Fruit fly (Drosophila melanogaster) whole organism, embryonic: Measurements from ENCODE around the gene Ttc19.

Experiments used
- Bdp1 ChIP-seq: fragments of 200-800 bp; sonication (Bioruptor generic); optimal IDR thresholded peaks from 3 replicates; lab custom pipeline; 2016; ENCODE audit warnings: missing biosample characterization, missing genetic modification characterization
- CG1024 ChIP-seq: fragments of 200-800 bp; sonication (Bioruptor generic); IDR thresholded peaks from 2 replicates; pipeline ENCODE4 v1.3.6; 2022; ENCODE audit warnings: missing biosample characterization, missing genetic modification characterization
- CG10654 ChIP-seq: fragments of 200-800 bp; sonication (Bioruptor generic); optimal IDR thresholded peaks from 2 replicates; lab custom pipeline; 2016; ENCODE audit warnings: missing biosample characterization, missing genetic modification characterization
- CG10979 ChIP-seq: fragments of 200-800 bp; sonication (Bioruptor generic); optimal IDR thresholded peaks from 2 replicates; lab custom pipeline; 2018; ENCODE audit warnings: missing biosample characterization, mild to moderate bottlenecking, missing genetic modification characterization, moderate library complexity
- CG12391 ChIP-seq: fragments of 200-800 bp; sonication (Bioruptor generic); optimal IDR thresholded peaks from 3 replicates; lab custom pipeline; 2018; ENCODE audit warnings: missing biosample characterization, mild to moderate bottlenecking, missing genetic modification characterization, moderate library complexity
- CG13287 ChIP-seq: fragments of 200-800 bp; sonication (Bioruptor generic); IDR thresholded peaks from 2 replicates; pipeline ENCODE4 v1.3.6; 2022; ENCODE audit warnings: missing biosample characterization, missing genetic modification characterization; ENCODE audit not compliant: partially characterized antibody
- CG15011 ChIP-seq: fragments of 200-800 bp; sonication (Bioruptor generic); optimal IDR thresholded peaks from 3 replicates; lab custom pipeline; 2018; ENCODE audit warnings: missing biosample characterization, mild to moderate bottlenecking, missing genetic modification characterization
- CG15514 ChIP-seq: fragments of 200-800 bp; sonication (Bioruptor generic); optimal IDR thresholded peaks from 3 replicates; lab custom pipeline; 2017; ENCODE audit warnings: missing biosample characterization, missing genetic modification characterization, mild to moderate bottlenecking, moderate library complexity, missing genetic modification reagents
- CG18476 ChIP-seq: fragments of 200-800 bp; sonication (Bioruptor generic); optimal IDR thresholded peaks from 2 replicates; lab custom pipeline; 2016; ENCODE audit warnings: missing biosample characterization, mild to moderate bottlenecking, missing genetic modification characterization
- CG18764 ChIP-seq: fragments of 200-800 bp; sonication (Bioruptor generic); optimal IDR thresholded peaks from 3 replicates; lab custom pipeline; 2016; ENCODE audit warnings: missing biosample characterization, missing genetic modification characterization
- CG2116 ChIP-seq: fragments of 200-800 bp; sonication (Bioruptor generic); optimal IDR thresholded peaks from 3 replicates; lab custom pipeline; 2018; ENCODE audit warnings: missing biosample characterization, mild to moderate bottlenecking, missing genetic modification characterization
- CG30431 ChIP-seq: fragments of 200-800 bp; sonication (Bioruptor generic); optimal IDR thresholded peaks from 2 replicates; lab custom pipeline; 2017; ENCODE audit warnings: missing biosample characterization, missing genetic modification characterization
- CG33213 ChIP-seq: fragments of 200-800 bp; sonication (Bioruptor generic); optimal IDR thresholded peaks from 3 replicates; lab custom pipeline; 2016; ENCODE audit warnings: missing biosample characterization, missing genetic modification characterization
- CG3726 ChIP-seq: fragments of 200-800 bp; sonication (Bioruptor generic); IDR thresholded peaks from 3 replicates; pipeline ENCODE4, ENCODE4 v1.3.6; 2022; ENCODE audit warnings: missing biosample characterization, missing genetic modification characterization
- CG3995 ChIP-seq: fragments of 200-800 bp; sonication (Bioruptor generic); optimal IDR thresholded peaks from 3 replicates; lab custom pipeline; 2016; ENCODE audit warnings: missing biosample characterization, missing genetic modification characterization
- CG6765 ChIP-seq: fragments of 200-800 bp; sonication (Bioruptor generic); optimal IDR thresholded peaks from 3 replicates; lab custom pipeline; 2017; ENCODE audit warnings: missing biosample characterization, mild to moderate bottlenecking, missing genetic modification characterization
- CG6854 ChIP-seq: fragments of 200-800 bp; sonication (Bioruptor generic); optimal IDR thresholded peaks from 3 replicates; lab custom pipeline; 2017; ENCODE audit warnings: missing biosample characterization, mild to moderate bottlenecking, missing genetic modification characterization
- CG7357 ChIP-seq: fragments of 200-800 bp; sonication (Bioruptor generic); IDR thresholded peaks from 3 replicates; pipeline ENCODE4 v1.3.6; 2022; ENCODE audit warnings: missing biosample characterization, missing genetic modification characterization
- CG7372 ChIP-seq: fragments of 200-800 bp; sonication (Bioruptor generic); IDR thresholded peaks from 2 replicates; pipeline ENCODE4 v1.3.6; 2022; ENCODE audit warnings: missing biosample characterization, missing genetic modification characterization
- CG8924 ChIP-seq: fragments of 200-800 bp; optimal IDR thresholded peaks from 3 replicates; lab custom pipeline; 2019; ENCODE audit warnings: missing biosample characterization, mild to moderate bottlenecking, missing genetic modification characterization, moderate library complexity
- D ChIP-seq, 2 experiments: fragments of 200-800 bp in 1 of 2; fragments of >200 bp in 1 of 2; sonication (Bioruptor generic) in 1 of 2; optimal IDR thresholded peaks; 2 replicates in 1 of 2; 3 replicates in 1 of 2; lab custom pipeline; 2017; ENCODE audit warnings: mild to moderate bottlenecking in 1 of 2, missing biosample characterization in 1 of 2, missing genetic modification characterization in 1 of 2, missing genetic modification reagents in 1 of 2
- ERR ChIP-seq: fragments of 200-800 bp; sonication (Bioruptor generic); optimal IDR thresholded peaks from 2 replicates; lab custom pipeline; 2016; ENCODE audit warnings: missing biosample characterization, missing genetic modification characterization
- Fer3 ChIP-seq: fragments of 200-800 bp; sonication (Bioruptor generic); optimal IDR thresholded peaks from 2 replicates; lab custom pipeline; 2018; ENCODE audit warnings: missing biosample characterization, mild to moderate bottlenecking, missing genetic modification characterization, moderate library complexity
- HmgD ChIP-seq: fragments of 200-800 bp; sonication (Bioruptor generic); optimal IDR thresholded peaks from 3 replicates; lab custom pipeline; 2016; ENCODE audit warnings: missing biosample characterization, missing genetic modification characterization
- Kr ChIP-seq: fragments of 200-800 bp; sonication (Bioruptor generic); optimal IDR thresholded peaks from 2 replicates; lab custom pipeline; 2017; ENCODE audit warnings: missing biosample characterization, mild to moderate bottlenecking, missing genetic modification characterization
- Meics ChIP-seq: fragments of 200-800 bp; sonication (Bioruptor generic); optimal IDR thresholded peaks from 2 replicates; lab custom pipeline; 2017; ENCODE audit warnings: missing biosample characterization, mild to moderate bottlenecking, missing genetic modification characterization
- Myb ChIP-seq: fragments of 200-800 bp; sonication (Bioruptor generic); optimal IDR thresholded peaks from 2 replicates; lab custom pipeline; 2016; ENCODE audit warnings: missing biosample characterization, missing genetic modification characterization
- Nf-YB ChIP-seq: fragments of 200-800 bp; sonication (Bioruptor generic); optimal IDR thresholded peaks from 3 replicates; lab custom pipeline; 2019; ENCODE audit warnings: missing biosample characterization, mild to moderate bottlenecking, missing genetic modification characterization, moderate library complexity
- Nf-YC ChIP-seq: fragments of 200-800 bp; optimal IDR thresholded peaks from 3 replicates; lab custom pipeline; 2019; ENCODE audit warnings: missing biosample characterization, mild to moderate bottlenecking, missing genetic modification characterization, moderate library complexity
- Vsx1 ChIP-seq: fragments of 200-800 bp; sonication (Bioruptor generic); optimal IDR thresholded peaks from 2 replicates; lab custom pipeline; 2017; ENCODE audit warnings: missing biosample characterization, mild to moderate bottlenecking, missing genetic modification characterization, missing genetic modification reagents
- bbx ChIP-seq: fragments of 200-800 bp; sonication (Bioruptor generic); IDR thresholded peaks from 2 replicates; pipeline ENCODE4 v1.3.6; 2022; ENCODE audit warnings: missing biosample characterization, missing genetic modification characterization; ENCODE audit not compliant: partially characterized antibody
- br ChIP-seq: fragments of >200 bp; optimal IDR thresholded peaks from 2 replicates; lab custom pipeline; 2017
- cas ChIP-seq: fragments of 200-800 bp; sonication (Bioruptor generic); IDR thresholded peaks from 2 replicates; pipeline ENCODE4 v1.3.6; 2022; ENCODE audit warnings: missing biosample characterization, missing genetic modification characterization
- chm ChIP-seq: fragments of 200-800 bp; sonication (Bioruptor generic); IDR thresholded peaks from 2 replicates; pipeline ENCODE4 v1.3.6; 2022; ENCODE audit warnings: missing biosample characterization, missing genetic modification characterization
- crol ChIP-seq: fragments of 200-800 bp; sonication (Bioruptor generic); IDR thresholded peaks from 2 replicates; pipeline ENCODE4 v1.3.6; 2022; ENCODE audit warnings: missing biosample characterization, missing genetic modification characterization
- dimm ChIP-seq: fragments of 200-800 bp; sonication (Bioruptor generic); IDR thresholded peaks from 2 replicates; pipeline ENCODE4 v1.3.6; 2022; ENCODE audit warnings: missing biosample characterization, missing genetic modification characterization
- disco-r ChIP-seq: fragments of 200-800 bp; sonication (Bioruptor generic); optimal IDR thresholded peaks from 2 replicates; lab custom pipeline; 2016; ENCODE audit warnings: missing biosample characterization, missing genetic modification characterization
- dysf ChIP-seq: fragments of 200-800 bp; sonication (Bioruptor generic); IDR thresholded peaks from 3 replicates; pipeline ENCODE4 v1.3.6; 2022; ENCODE audit warnings: missing biosample characterization, missing genetic modification characterization
- fd96Cb ChIP-seq: fragments of 200-800 bp; sonication (Bioruptor generic); optimal IDR thresholded peaks from 2 replicates; lab custom pipeline; 2018; ENCODE audit warnings: missing biosample characterization, mild to moderate bottlenecking, missing genetic modification characterization, moderate library complexity
- ind ChIP-seq: fragments of 200-800 bp; sonication (Bioruptor generic); optimal IDR thresholded peaks from 3 replicates; lab custom pipeline; 2016; ENCODE audit warnings: missing biosample characterization, missing genetic modification characterization
- lab ChIP-seq: fragments of 200-800 bp; sonication (Bioruptor generic); optimal IDR thresholded peaks from 3 replicates; lab custom pipeline; 2017; ENCODE audit warnings: missing biosample characterization, missing genetic modification characterization, mild to moderate bottlenecking, moderate library complexity, missing genetic modification reagents
- mam ChIP-seq: fragments of 200-800 bp; sonication (Bioruptor generic); optimal IDR thresholded peaks from 3 replicates; lab custom pipeline; 2016; ENCODE audit warnings: missing biosample characterization, missing genetic modification characterization
- mld ChIP-seq: fragments of 200-800 bp; sonication (Bioruptor generic); IDR thresholded peaks from 3 replicates; pipeline ENCODE4 v1.3.6; 2022; ENCODE audit warnings: missing biosample characterization, missing genetic modification characterization; ENCODE audit not compliant: partially characterized antibody
- peb ChIP-seq: fragments of 200-800 bp; sonication (Bioruptor generic); IDR thresholded peaks from 2 replicates; pipeline ENCODE4 v1.3.6; 2022; ENCODE audit warnings: missing biosample characterization, missing genetic modification characterization
- pros ChIP-seq: fragments of 200-800 bp; sonication (Bioruptor generic); optimal IDR thresholded peaks from 3 replicates; lab custom pipeline; 2019; ENCODE audit warnings: missing biosample characterization, mild to moderate bottlenecking, missing genetic modification characterization, moderate library complexity
- psq ChIP-seq: fragments of 200-800 bp; sonication (Bioruptor generic); optimal IDR thresholded peaks from 2 replicates; lab custom pipeline; 2017; ENCODE audit warnings: missing biosample characterization, missing genetic modification characterization
- seq ChIP-seq: fragments of 200-800 bp; sonication (Bioruptor generic); IDR thresholded peaks from 2 replicates; pipeline ENCODE4 v1.3.6; 2022; ENCODE audit warnings: missing biosample characterization, missing genetic modification characterization
- sima ChIP-seq: fragments of 200-800 bp; sonication (Bioruptor generic); optimal IDR thresholded peaks from 2 replicates; lab custom pipeline; 2016; ENCODE audit warnings: missing biosample characterization, missing genetic modification characterization
- ssp ChIP-seq: fragments of 200-800 bp; sonication (Bioruptor generic); IDR thresholded peaks from 2 replicates; pipeline ENCODE4 v1.3.6; 2022; ENCODE audit warnings: missing biosample characterization, missing genetic modification characterization
- sug ChIP-seq: fragments of 200-800 bp; optimal IDR thresholded peaks from 2 replicates; lab custom pipeline; 2019; ENCODE audit warnings: missing biosample characterization, mild to moderate bottlenecking, missing genetic modification characterization, moderate library complexity
- usp ChIP-seq: fragments of >200 bp; optimal IDR thresholded peaks from 2 replicates; lab custom pipeline; 2017; ENCODE audit warnings: missing biosample characterization, missing genetic modification characterization
- vfl ChIP-seq: fragments of 200-800 bp; sonication (Bioruptor generic); optimal IDR thresholded peaks from 2 replicates; lab custom pipeline; 2016; ENCODE audit warnings: missing biosample characterization, missing genetic modification characterization

Gene Ttc19

dm6 chr2L:19041590-19041989, 3.4 kb downstream of the Ttc19 start, which contains the start of gene Catsup (continued):
- no peak for TF ChIP-seq dysf (GFP tag; lab: Robert Waterston, UW)
- TF ChIP-seq Fer3 (tag; lab: Kevin White, UChicago): no peak
- peak; percentile 18 for TF ChIP-seq CG15514
- no peak for TF ChIP-seq CG10979
- no peak for TF ChIP-seq usp (GFP tag; lab: Kevin White, UChicago)
- no peak for TF ChIP-seq ind
- TF ChIP-seq CG18764 (GFP tag; lab: Kevin White, UChicago): no peak
- no peak for TF ChIP-seq lab (GFP tag; lab: Kevin White, UChicago)
- no peak for TF ChIP-seq dimm (GFP tag; lab: Robert Waterston, UW)
- no peak for TF ChIP-seq HmgD (GFP tag; lab: Kevin White, UChicago)
- TF ChIP-seq CG6854: no peak
- no peak for TF ChIP-seq pros (GFP tag; lab: Kevin White, UChicago)
- no peak for TF ChIP-seq seq (GFP tag; lab: Robert Waterston, UW)
- TF ChIP-seq CG13287: peak; percentile 84
- peak; percentile 74 for TF ChIP-seq ssp
- no peak for TF ChIP-seq sug (tag; lab: Kevin White, UChicago)
- no peak for TF ChIP-seq crol (GFP tag; lab: Robert Waterston, UW)
- no peak for TF ChIP-seq ERR (GFP tag; lab: Kevin White, UChicago)
- TF ChIP-seq CG12391 (tag; lab: Kevin White, UChicago): no peak
- no peak for TF ChIP-seq psq (GFP tag; lab: Kevin White, UChicago)
- no peak for TF ChIP-seq CG3995 (GFP tag; lab: Kevin White, UChicago)
- TF ChIP-seq CG18476 (GFP tag; lab: Kevin White, UChicago): no peak
- peak; percentile 82 for TF ChIP-seq CG7357 (GFP tag; lab: Robert Waterston, UW)
- no peak for TF ChIP-seq Nf-YB (GFP tag; lab: Kevin White, UChicago)
- TF ChIP-seq CG2116 (GFP tag; lab: Kevin White, UChicago): peak; percentile 74
- TF ChIP-seq Nf-YC: no peak
- no peak for TF ChIP-seq chm (GFP tag; lab: Robert Waterston, UW)
- TF ChIP-seq CG8924 (tag; lab: Kevin White, UChicago): no peak
- no peak for TF ChIP-seq CG33213 (GFP tag; lab: Kevin White, UChicago)
- no peak for TF ChIP-seq cas (GFP tag; lab: Robert Waterston, UW)
- TF ChIP-seq CG1024: no peak
- TF ChIP-seq sima (GFP tag; lab: Kevin White, UChicago): no peak
- no peak for TF ChIP-seq CG10654 (GFP tag; lab: Kevin White, UChicago)
- TF ChIP-seq Meics: no peak
- no peak for TF ChIP-seq fd96Cb (tag; lab: Kevin White, UChicago)
- TF ChIP-seq mam (GFP tag; lab: Kevin White, UChicago): no peak
- no peak for TF ChIP-seq CG6765 (GFP tag; lab: Kevin White, UChicago)
- TF ChIP-seq Bdp1: no peak
- TF ChIP-seq Vsx1 (GFP tag; lab: Kevin White, UChicago): no peak
- TF ChIP-seq Kr (GFP tag; lab: Kevin White, UChicago): no peak
- no peak for TF ChIP-seq CG7372 (GFP tag; lab: Robert Waterston, UW)
- no peak for TF ChIP-seq CG30431 (GFP tag; lab: Kevin White, UChicago)
- no peak for TF ChIP-seq CG3726 (GFP tag; lab: Robert Waterston, UW)
- peak; percentile 46 for TF ChIP-seq Myb
- TF ChIP-seq vfl (GFP tag; lab: Kevin White, UChicago): no peak
- no peak for TF ChIP-seq br (lab: Kevin White, UChicago)
- TF ChIP-seq mld (GFP tag; lab: Robert Waterston, UW): no peak; the same call in 2 of the 3 replicates
- TF ChIP-seq disco-r (GFP tag; lab: Kevin White, UChicago): no peak
- TF ChIP-seq CG15011 (GFP tag; lab: Kevin White, UChicago): no peak
- no peak for TF ChIP-seq peb (GFP tag; lab: Robert Waterston, UW)
- no peak for TF ChIP-seq D (optimal IDR thresholded peaks at IDR 0.05; lab: Kevin White, UChicago)
- TF ChIP-seq D (GFP tag; optimal IDR thresholded peaks at IDR 0.05; lab: Kevin White, UChicago): no peak
- TF ChIP-seq bbx (GFP tag; lab: Robert Waterston, UW): peak; percentile 61
